Fruit fly (Drosophila melanogaster): Measurements from ENCODE around the gene CG43322.

- no peak for TF ChIP-seq N (GFP tag; optimal IDR thresholded peaks at IDR 0.05)
- TF ChIP-seq Jra (GFP tag; optimal IDR thresholded peaks at IDR 0.05): no peak
- no peak for TF ChIP-seq lola (GFP tag; optimal IDR thresholded peaks at IDR 0.05)
- TF ChIP-seq br (GFP tag; optimal IDR thresholded peaks at IDR 0.05): no peak
Measured at dm6 chr2L:6998736-6999135, 14.5 kb upstream of the CG43322 start.
